Worm (Caenorhabditis elegans): Measurements from ENCODE around the gene F08F1.4.

- TF ChIP-seq nhr-28 (tag; optimal IDR thresholded peaks at IDR 0.05) (no peak), daf-19 (GFP tag; conservative IDR thresholded peaks at IDR 0.05) (no peak), snpc-1.2 (GFP tag; IDR thresholded peaks at IDR 0.05) (no peak), lin-13 (GFP tag; optimal IDR thresholded peaks at IDR 0.05) (no peak), unc-62 (GFP tag; optimal IDR thresholded peaks at IDR 0.05 in 1 of 2) (peak in 1 of 2 experiments; percentile 91), unc-62 (tag; optimal IDR thresholded peaks at IDR 0.05) (no peak), lsy-2 (tag; optimal IDR thresholded peaks at IDR 0.05) (no peak), lin-39 (tag; optimal IDR thresholded peaks at IDR 0.05) (no peak), hlh-30 (tag; optimal IDR thresholded peaks at IDR 0.05; ENCODE audit: insufficient read depth) (no peak), nhr-237 (tag; optimal IDR thresholded peaks at IDR 0.05) (no peak), madf-9 (GFP tag; conservative IDR thresholded peaks at IDR 0.05) (no peak)
These were observed 6.4 kb upstream of the F08F1.4 start for ce11 chrX:8406815-8407214.

Data from whole organism, L4 larva.